Worm (Caenorhabditis elegans): ENCODE measurements around the gene tbx-7.

DNA sequence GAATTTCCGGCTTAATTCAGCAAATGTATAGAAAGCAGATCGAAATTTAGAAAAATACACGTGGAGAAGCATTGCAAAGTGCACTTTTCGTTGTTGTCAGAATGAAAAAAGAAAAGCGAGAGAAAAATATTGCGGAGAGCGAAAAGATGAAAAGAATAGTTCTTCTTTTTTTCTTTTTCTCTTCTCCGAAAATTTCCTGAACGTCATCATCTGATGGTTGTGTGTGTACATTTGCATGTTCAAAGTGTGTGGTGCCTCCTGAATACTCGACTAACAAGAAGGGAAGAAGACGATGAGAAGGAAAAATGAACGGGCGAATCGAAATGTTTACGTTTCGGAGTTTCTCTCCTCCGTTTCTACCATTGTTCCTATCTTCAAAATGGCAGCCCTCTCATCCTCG, 38.2 kb downstream of the tbx-7 start:
- TF ChIP-seq nhr-2 (tag; optimal IDR thresholded peaks at IDR 0.05) (no peak), M03D4.4 (tag; optimal IDR thresholded peaks at IDR 0.05) (no peak)
